Fruit fly (Drosophila melanogaster): ENCODE measurements around the gene NTPase.
A peak's percentile ranks its signal among the peaks of the same experiment; 100 is the strongest.

- peak; percentile 84 for TF ChIP-seq CG4424 (GFP tag; optimal IDR thresholded peaks at IDR 0.05)
- peak; percentile 61 for TF ChIP-seq cas (GFP tag; IDR thresholded peaks at IDR 0.05)
- TF ChIP-seq D (optimal IDR thresholded peaks at IDR 0.05) = no peak
- peak; percentile 77 for TF ChIP-seq D (GFP tag; optimal IDR thresholded peaks at IDR 0.05)
- no peak for TF ChIP-seq Hr78 (GFP tag; optimal IDR thresholded peaks at IDR 0.05)
- peak; percentile 55 for TF ChIP-seq CG8388 (GFP tag; optimal IDR thresholded peaks at IDR 0.05)
- peak; percentile 95 for TF ChIP-seq CG11085 (GFP tag; IDR thresholded peaks at IDR 0.05)
- peak; percentile 83 for TF ChIP-seq nom (GFP tag; optimal IDR thresholded peaks at IDR 0.05)
Observed at dm6 chr2L:2855773-2856615, 29.7 kb downstream of the NTPase start, which contains the start of the genes CG3104 and RpS21.

All from whole organism, embryonic.